Fruit fly (Drosophila melanogaster) whole organism, embryonic: Measurements from ENCODE around the gene CG43135.

Experiments used
- CG10209 ChIP-seq: fragments of 200-800 bp; sonication (Bioruptor generic); optimal IDR thresholded peaks from 3 replicates; lab custom pipeline; 2017; ENCODE audit warnings: missing biosample characterization, mild to moderate bottlenecking, missing genetic modification characterization, missing genetic modification reagents
- CG10321 ChIP-seq: fragments of 200-800 bp; sonication (Bioruptor generic); IDR thresholded peaks from 2 replicates; pipeline ENCODE4 v1.3.6; 2022; ENCODE audit warnings: missing biosample characterization, missing genetic modification characterization
- CG17359 ChIP-seq: fragments of 200-800 bp; sonication (Bioruptor generic); optimal IDR thresholded peaks from 3 replicates; lab custom pipeline; 2018; ENCODE audit warnings: missing biosample characterization, mild to moderate bottlenecking, missing genetic modification characterization, moderate library complexity
- CG2120 ChIP-seq: fragments of 200-800 bp; sonication (Bioruptor generic); optimal IDR thresholded peaks from 3 replicates; lab custom pipeline; 2016; ENCODE audit warnings: missing biosample characterization, missing genetic modification characterization
- CG31224 ChIP-seq: fragments of 200-800 bp; sonication (Bioruptor generic); IDR thresholded peaks from 2 replicates; pipeline ENCODE4 v1.3.6; 2022; ENCODE audit warnings: missing biosample characterization, missing genetic modification characterization
- CG8359 ChIP-seq: fragments of 200-800 bp; sonication (Bioruptor generic); optimal IDR thresholded peaks from 2 replicates; lab custom pipeline; 2017; ENCODE audit warnings: missing biosample characterization, mild to moderate bottlenecking, missing genetic modification characterization, borderline replicate concordance
- CG8478 ChIP-seq: fragments of >200 bp; optimal IDR thresholded peaks from 2 replicates; lab custom pipeline; 2018
- CHES-1-like ChIP-seq: fragments of 200-800 bp; sonication (Bioruptor generic); optimal IDR thresholded peaks from 2 replicates; lab custom pipeline; 2016; ENCODE audit warnings: missing biosample characterization, missing genetic modification characterization
- Lim3 ChIP-seq: fragments of 200-800 bp; sonication (Bioruptor generic); IDR thresholded peaks from 2 replicates; pipeline ENCODE4 v1.3.6; 2022; ENCODE audit warnings: missing biosample characterization, missing genetic modification characterization
- MTF-1 ChIP-seq: fragments of 200-800 bp; sonication (Bioruptor generic); optimal IDR thresholded peaks from 2 replicates; lab custom pipeline; 2018; ENCODE audit warnings: missing biosample characterization, mild to moderate bottlenecking, missing genetic modification characterization, borderline replicate concordance
- az2 ChIP-seq: fragments of 200-800 bp; sonication (Bioruptor generic); optimal IDR thresholded peaks from 3 replicates; lab custom pipeline; 2016; ENCODE audit warnings: missing biosample characterization, missing genetic modification characterization
- kay ChIP-seq: fragments of 200-800 bp; sonication (Bioruptor generic); optimal IDR thresholded peaks from 2 replicates; lab custom pipeline; 2016; ENCODE audit warnings: missing biosample characterization, missing genetic modification characterization
- ro ChIP-seq: fragments of 200-800 bp; sonication (Bioruptor generic); IDR thresholded peaks from 2 replicates; pipeline ENCODE4 v1.3.6; 2022; ENCODE audit warnings: missing biosample characterization, missing genetic modification characterization
- z ChIP-seq: fragments of 200-800 bp; sonication (Bioruptor generic); IDR thresholded peaks from 3 replicates; pipeline ENCODE4 v1.3.6; 2022; ENCODE audit warnings: missing biosample characterization, missing genetic modification characterization

dm6 chrX:4240146-4240545 is 8.0 kb upstream of the CG43135 start:
- TF ChIP-seq Lim3 (GFP tag; lab: Robert Waterston, UW) (no peak), ro (GFP tag; lab: Robert Waterston, UW) (no peak), az2 (GFP tag; lab: Kevin White, UChicago) (no peak), CHES-1-like (GFP tag; lab: Kevin White, UChicago) (no peak), CG8478 (lab: Kevin White, UChicago) (no peak), CG31224 (GFP tag; lab: Robert Waterston, UW) (no peak), kay (GFP tag; lab: Kevin White, UChicago) (no peak), z (GFP tag; lab: Robert Waterston, UW) (peak; percentile 85), CG10321 (GFP tag; lab: Robert Waterston, UW) (no peak), CG17359 (tag; lab: Kevin White, UChicago) (no peak), MTF-1 (no peak), CG2120 (GFP tag; lab: Kevin White, UChicago) (no peak), CG10209 (no peak), CG8359 (GFP tag; lab: Kevin White, UChicago) (no peak)
